Worm (Caenorhabditis elegans) whole organism, mixed stage, embryonic: ENCODE measurements around the gene K09F6.10.

Experiments used
- bed-3 ChIP-seq: fragments of 200-800 bp; sonication (Bioruptor generic); optimal IDR thresholded peaks from 3 replicates; lab custom pipeline; 2018; ENCODE audit warnings: mild to moderate bottlenecking, missing genetic modification characterization, moderate library complexity, missing compliant biosample characterization
- ceh-39 ChIP-seq: fragments of 150-350 bp; optimal IDR thresholded peaks from 2 replicates; lab custom pipeline; 2014; ENCODE audit warnings: missing biosample characterization, missing genetic modification characterization
- ceh-43 ChIP-seq: fragments of 200-800 bp; sonication (Bioruptor generic); optimal IDR thresholded peaks from 2 replicates; lab custom pipeline; 2018; ENCODE audit warnings: mild to moderate bottlenecking, missing genetic modification characterization, moderate library complexity, missing compliant biosample characterization
- ceh-83 ChIP-seq: fragments of 200-800 bp; sonication (Bioruptor generic); optimal IDR thresholded peaks from 2 replicates; lab custom pipeline; 2018; ENCODE audit warnings: mild to moderate bottlenecking, missing genetic modification characterization, missing compliant biosample characterization
- cnd-1 ChIP-seq: fragments of 200-800 bp; sonication (Bioruptor generic); optimal IDR thresholded peaks from 2 replicates; lab custom pipeline; 2018; ENCODE audit warnings: mild to moderate bottlenecking, missing genetic modification characterization, missing compliant biosample characterization
- elt-1 ChIP-seq: sonication (generic microtip); optimal IDR thresholded peaks from 2 replicates; lab custom pipeline; 2017; ENCODE audit warnings: missing genetic modification characterization, mild to moderate bottlenecking, missing compliant biosample characterization, antibody characterized with exemption, moderate library complexity, borderline replicate concordance; ENCODE audit not compliant: insufficient read depth
- elt-3 ChIP-seq: fragments of 150-350 bp; optimal IDR thresholded peaks from 2 replicates; lab custom pipeline; 2014; ENCODE audit warnings: missing biosample characterization, missing genetic modification characterization
- flh-1 ChIP-seq: fragments of 200-800 bp; sonication (Bioruptor generic); optimal IDR thresholded peaks from 2 replicates; lab custom pipeline; 2018; ENCODE audit warnings: mild to moderate bottlenecking, missing genetic modification characterization, moderate library complexity, missing compliant biosample characterization
- ham-2 ChIP-seq: fragments of 200-800 bp; sonication (Bioruptor generic); optimal IDR thresholded peaks from 2 replicates; lab custom pipeline; 2018; ENCODE audit warnings: mild to moderate bottlenecking, missing genetic modification characterization, missing compliant biosample characterization
- hlh-1 ChIP-seq: fragments of 150-350 bp; optimal IDR thresholded peaks from 2 replicates; lab custom pipeline; 2014; ENCODE audit warnings: missing biosample characterization, missing genetic modification reagents, missing genetic modification characterization
- lin-13 ChIP-seq: fragments of 150-350 bp; optimal IDR thresholded peaks from 2 replicates; lab custom pipeline; 2014; ENCODE audit warnings: missing biosample characterization, missing genetic modification characterization
- lin-32 ChIP-seq: fragments of 200-800 bp; sonication (Bioruptor generic); optimal IDR thresholded peaks from 2 replicates; lab custom pipeline; 2018; ENCODE audit warnings: mild to moderate bottlenecking, missing genetic modification characterization, missing compliant biosample characterization
- lsy-2 ChIP-seq: fragments of 150-350 bp; optimal IDR thresholded peaks from 2 replicates; lab custom pipeline; 2014; ENCODE audit warnings: missing biosample characterization, missing genetic modification characterization
- mab-5 ChIP-seq: fragments of 150-350 bp; optimal IDR thresholded peaks from 2 replicates; lab custom pipeline; 2014; ENCODE audit warnings: missing biosample characterization, missing genetic modification characterization
- mep-1 ChIP-seq: fragments of 150-350 bp; optimal IDR thresholded peaks from 2 replicates; lab custom pipeline; 2017; ENCODE audit warnings: missing biosample characterization, missing genetic modification reagents, missing genetic modification characterization, inconsistent platforms
- mls-2 ChIP-seq: sonication (generic microtip); optimal IDR thresholded peaks from 2 replicates; lab custom pipeline; 2016; ENCODE audit warnings: mild to moderate bottlenecking, missing genetic modification characterization, moderate library complexity, missing compliant biosample characterization
- nhr-12 ChIP-seq: fragments of 150-350 bp; optimal IDR thresholded peaks from 2 replicates; lab custom pipeline; 2014; ENCODE audit warnings: missing biosample characterization, missing genetic modification characterization
- nhr-2 ChIP-seq: fragments of 150-350 bp; optimal IDR thresholded peaks from 2 replicates; lab custom pipeline; 2014; ENCODE audit warnings: missing biosample characterization, missing genetic modification characterization
- nhr-237 ChIP-seq: fragments of 150-350 bp; optimal IDR thresholded peaks from 2 replicates; lab custom pipeline; 2014; ENCODE audit warnings: missing biosample characterization, missing genetic modification characterization
- nhr-76 ChIP-seq: sonication (generic microtip); optimal IDR thresholded peaks from 2 replicates; lab custom pipeline; 2017; ENCODE audit warnings: missing biosample characterization, missing genetic modification characterization
- pha-4 ChIP-seq: fragments of 150-350 bp; optimal IDR thresholded peaks from 2 replicates; lab custom pipeline; 2018; ENCODE audit warnings: missing biosample characterization, missing genetic modification reagents, missing genetic modification characterization
- sem-2 ChIP-seq: fragments of 200-800 bp; sonication (Bioruptor generic); optimal IDR thresholded peaks from 2 replicates; lab custom pipeline; 2018; ENCODE audit warnings: mild to moderate bottlenecking, missing genetic modification characterization, missing compliant biosample characterization
- snpc-4 ChIP-seq: fragments of 150-350 bp; optimal IDR thresholded peaks from 2 replicates; lab custom pipeline; 2014; ENCODE audit warnings: missing biosample characterization, missing genetic modification characterization
- sptf-1 ChIP-seq: sonication (generic microtip); optimal IDR thresholded peaks from 2 replicates; lab custom pipeline; 2017; ENCODE audit warnings: mild to moderate bottlenecking, missing genetic modification characterization, moderate library complexity, missing compliant biosample characterization
- unc-120 ChIP-seq: sonication (generic microtip); optimal IDR thresholded peaks from 2 replicates; lab custom pipeline; 2017; ENCODE audit warnings: missing genetic modification characterization, missing compliant biosample characterization; ENCODE audit not compliant: poor library complexity, severe bottlenecking
- unc-39 ChIP-seq: fragments of 150-350 bp; optimal IDR thresholded peaks from 2 replicates; lab custom pipeline; 2014; ENCODE audit warnings: missing biosample characterization, missing genetic modification characterization
- unc-62 ChIP-seq: fragments of 150-350 bp; optimal IDR thresholded peaks from 2 replicates; lab custom pipeline; 2014; ENCODE audit warnings: missing biosample characterization, missing genetic modification reagents, missing genetic modification characterization
- zip-8 ChIP-seq: fragments of 150-350 bp; optimal IDR thresholded peaks from 2 replicates; lab custom pipeline; 2014; ENCODE audit warnings: missing biosample characterization, missing genetic modification characterization
- ztf-11 ChIP-seq: fragments of 150-350 bp; optimal IDR thresholded peaks from 2 replicates; lab custom pipeline; 2014; ENCODE audit warnings: missing biosample characterization, missing genetic modification characterization

Gene K09F6.10

ce11 chrII:2288798-2289197, at the start of gene K09F6.10, which contains the start of gene K09F6.13:
K09F6.10 (minus strand) TSS chrII:2288883.
K09F6.13 (plus strand) TSS chrII:2289114.
- TF ChIP-seq ztf-11 = no peak
- no peak for TF ChIP-seq sptf-1
- TF ChIP-seq unc-39 (tag; lab: Kevin White, UChicago) = no peak
- no peak for TF ChIP-seq hlh-1 (tag; lab: Kevin White, UChicago)
- no peak for TF ChIP-seq snpc-4
- no peak for TF ChIP-seq nhr-12 (tag; lab: Kevin White, UChicago)
- no peak for TF ChIP-seq elt-3 (tag; lab: Kevin White, UChicago)
- no peak for TF ChIP-seq nhr-76 (tag; lab: Kevin White, UChicago)
- TF ChIP-seq ham-2 = no peak
- TF ChIP-seq mls-2 (tag; lab: Kevin White, UChicago) = no peak
- TF ChIP-seq pha-4 (tag; lab: Kevin White, UChicago) = no peak
- TF ChIP-seq nhr-237 = no peak

- TF ChIP-seq bed-3 (GFP tag; lab: Kevin White, UChicago) (no peak), ham-2 (peak; percentile 12)
Measured at ce11 chrII:2336177-2336576, 47.5 kb upstream of the K09F6.10 start.

ce11 chrII:2335572-2335971, 46.9 kb upstream of the K09F6.10 start, which contains the start of gene F43C11.7:
F43C11.7 (plus strand) TSS chrII:2335897.
- no peak for TF ChIP-seq unc-39 (tag; lab: Kevin White, UChicago)
- no peak for TF ChIP-seq unc-120 (tag; lab: Kevin White, UChicago)
- peak; percentile 98 for TF ChIP-seq zip-8 (tag; lab: Kevin White, UChicago)
- TF ChIP-seq cnd-1 (tag; lab: Kevin White, UChicago) = no peak
- no peak for TF ChIP-seq pha-4 (tag; lab: Kevin White, UChicago)
- TF ChIP-seq lin-13 = no peak

ce11 chrII:2332220-2332619, 43.5 kb upstream of the K09F6.10 start, which contains the start of gene F43C11.8:
F43C11.8 (plus strand) TSS chrII:2332520.
- TF ChIP-seq ceh-83 (GFP tag; lab: Kevin White, UChicago) (no peak), unc-39 (tag; lab: Kevin White, UChicago) (no peak)

- no peak for TF ChIP-seq sem-2 (GFP tag; lab: Kevin White, UChicago)
- TF ChIP-seq ceh-83 (GFP tag; lab: Kevin White, UChicago) = peak; percentile 37
Measured at ce11 chrII:2330462-2330861, 41.8 kb upstream of the K09F6.10 start.

- TF ChIP-seq nhr-237 (no peak), lsy-2 (tag; lab: Kevin White, UChicago) (no peak), unc-120 (tag; lab: Kevin White, UChicago) (no peak), ztf-11 (no peak), hlh-1 (tag; lab: Kevin White, UChicago) (no peak), lin-13 (no peak), elt-1 (tag; lab: Kevin White, UChicago) (no peak), snpc-4 (no peak), mep-1 (tag; lab: Kevin White, UChicago) (no peak), bed-3 (GFP tag; lab: Kevin White, UChicago) (no peak), cnd-1 (tag; lab: Kevin White, UChicago) (no peak), nhr-76 (tag; lab: Kevin White, UChicago) (no peak), ham-2 (no peak), ceh-43 (GFP tag; lab: Kevin White, UChicago) (no peak), flh-1 (GFP tag; lab: Kevin White, UChicago) (no peak), zip-8 (tag; lab: Kevin White, UChicago) (no peak), unc-62 (GFP tag; lab: Kevin White, UChicago) (no peak)
Measured at ce11 chrII:2328963-2329442, 40.3 kb upstream of the K09F6.10 start, which contains the start of the genes ZK1240.8 and ZK1240.1. ZK1240.8 (minus strand) TSS chrII:2329063. ZK1240.1 (plus strand) TSS chrII:2329392.

ce11 chrII:2324956-2325355, 36.3 kb upstream of the K09F6.10 start, which contains the start of gene ZK1240.11:
ZK1240.11 (plus strand) TSS chrII:2325256.
- TF ChIP-seq nhr-237 (no peak), pha-4 (tag; lab: Kevin White, UChicago) (no peak), nhr-2 (tag; lab: Kevin White, UChicago) (no peak), ceh-39 (no peak), lin-32 (GFP tag; lab: Kevin White, UChicago) (no peak), snpc-4 (no peak), mab-5 (tag; lab: Kevin White, UChicago) (no peak), unc-62 (GFP tag; lab: Kevin White, UChicago) (no peak), lsy-2 (tag; lab: Kevin White, UChicago) (no peak), unc-39 (tag; lab: Kevin White, UChicago) (no peak), ceh-83 (GFP tag; lab: Kevin White, UChicago) (no peak), sptf-1 (no peak)
